Fruit fly (Drosophila melanogaster) whole organism, embryonic: ENCODE data around the gene CG15517.

ENCODE experiments used
- Abd-B ChIP-seq: fragments of 200-800 bp; sonication (Bioruptor generic); optimal IDR thresholded peaks from 2 replicates; lab custom pipeline; 2018; ENCODE audit warnings: missing biosample characterization, mild to moderate bottlenecking, missing genetic modification characterization, moderate library complexity
- Atf-2 ChIP-seq: fragments of 200-800 bp; sonication (Bioruptor generic); optimal IDR thresholded peaks from 2 replicates; lab custom pipeline; 2016; ENCODE audit warnings: missing biosample characterization, missing genetic modification characterization
- Atf6 ChIP-seq: fragments of 200-800 bp; sonication (Bioruptor generic); IDR thresholded peaks from 2 replicates; pipeline ENCODE4 v1.3.6; 2022; ENCODE audit warnings: missing biosample characterization, missing genetic modification characterization
- BtbVII ChIP-seq: fragments of 200-800 bp; sonication (Bioruptor generic); optimal IDR thresholded peaks from 3 replicates; lab custom pipeline; 2017; ENCODE audit warnings: missing biosample characterization, mild to moderate bottlenecking, missing genetic modification characterization
- Bteb2 ChIP-seq: fragments of 200-800 bp; sonication (Bioruptor generic); optimal IDR thresholded peaks from 2 replicates; lab custom pipeline; 2016; ENCODE audit warnings: missing biosample characterization, missing genetic modification characterization
- CG13287 ChIP-seq: fragments of 200-800 bp; sonication (Bioruptor generic); IDR thresholded peaks from 2 replicates; pipeline ENCODE4 v1.3.6; 2022; ENCODE audit warnings: missing biosample characterization, missing genetic modification characterization; ENCODE audit not compliant: partially characterized antibody
- CG13424 ChIP-seq: fragments of 200-800 bp; sonication (Bioruptor generic); optimal IDR thresholded peaks from 2 replicates; lab custom pipeline; 2019; ENCODE audit warnings: missing biosample characterization, mild to moderate bottlenecking, missing genetic modification characterization, moderate library complexity
- CG14050 ChIP-seq: fragments of 200-800 bp; sonication (Bioruptor generic); IDR thresholded peaks from 3 replicates; pipeline ENCODE4 v1.3.6; 2022; ENCODE audit warnings: missing biosample characterization, missing genetic modification characterization
- CG15073 ChIP-seq: fragments of 200-800 bp; sonication (Bioruptor generic); optimal IDR thresholded peaks from 2 replicates; lab custom pipeline; 2016; ENCODE audit warnings: missing biosample characterization, missing genetic modification characterization
- CG18764 ChIP-seq: fragments of 200-800 bp; sonication (Bioruptor generic); optimal IDR thresholded peaks from 3 replicates; lab custom pipeline; 2016; ENCODE audit warnings: missing biosample characterization, missing genetic modification characterization
- CG2116 ChIP-seq: fragments of 200-800 bp; sonication (Bioruptor generic); optimal IDR thresholded peaks from 3 replicates; lab custom pipeline; 2018; ENCODE audit warnings: missing biosample characterization, mild to moderate bottlenecking, missing genetic modification characterization
- CG3281 ChIP-seq: fragments of 200-800 bp; sonication (Bioruptor generic); optimal IDR thresholded peaks from 3 replicates; lab custom pipeline; 2017; ENCODE audit warnings: missing biosample characterization, mild to moderate bottlenecking, missing genetic modification characterization
- CG42726 ChIP-seq: fragments of 200-800 bp; sonication (Bioruptor generic); IDR thresholded peaks from 2 replicates; pipeline ENCODE4 v1.3.6; 2022; ENCODE audit warnings: missing biosample characterization, missing genetic modification characterization; ENCODE audit not compliant: partially characterized antibody
- CG4328 ChIP-seq: fragments of 200-800 bp; sonication (Bioruptor generic); optimal IDR thresholded peaks from 3 replicates; lab custom pipeline; 2017; ENCODE audit warnings: missing biosample characterization, missing genetic modification reagents, missing genetic modification characterization
- CG4820 ChIP-seq: fragments of 200-800 bp; sonication (Bioruptor generic); optimal IDR thresholded peaks from 3 replicates; lab custom pipeline; 2016; ENCODE audit warnings: missing biosample characterization, missing genetic modification characterization
- CG4854 ChIP-seq: fragments of 200-800 bp; sonication (Bioruptor generic); optimal IDR thresholded peaks from 2 replicates; lab custom pipeline; 2016; ENCODE audit warnings: missing biosample characterization, missing genetic modification characterization, inconsistent platforms
- CG7556 ChIP-seq: fragments of 200-800 bp; sonication (Bioruptor generic); optimal IDR thresholded peaks from 2 replicates; lab custom pipeline; 2017; ENCODE audit warnings: missing biosample characterization, mild to moderate bottlenecking, missing genetic modification characterization
- CG8924 ChIP-seq: fragments of 200-800 bp; optimal IDR thresholded peaks from 3 replicates; lab custom pipeline; 2019; ENCODE audit warnings: missing biosample characterization, mild to moderate bottlenecking, missing genetic modification characterization, moderate library complexity
- CG9817 ChIP-seq: fragments of 200-800 bp; sonication (Bioruptor generic); optimal IDR thresholded peaks from 2 replicates; lab custom pipeline; 2018; ENCODE audit warnings: missing biosample characterization, mild to moderate bottlenecking, missing genetic modification characterization, moderate library complexity
- CTCF ChIP-seq: fragments of 200-800 bp; sonication (Bioruptor generic); optimal IDR thresholded peaks from 2 replicates; lab custom pipeline; 2017; ENCODE audit warnings: missing biosample characterization, mild to moderate bottlenecking, missing genetic modification characterization, moderate library complexity
- Dek ChIP-seq: fragments of 200-800 bp; sonication (Bioruptor generic); optimal IDR thresholded peaks from 3 replicates; lab custom pipeline; 2019; ENCODE audit warnings: missing biosample characterization, mild to moderate bottlenecking, missing genetic modification characterization, moderate library complexity
- Drgx ChIP-seq: fragments of 200-800 bp; sonication (Bioruptor generic); IDR thresholded peaks from 2 replicates; pipeline ENCODE4 v1.3.6; 2022; ENCODE audit warnings: missing biosample characterization, missing genetic modification characterization
- Elba2 ChIP-seq: fragments of 200-800 bp; sonication (Bioruptor generic); optimal IDR thresholded peaks from 3 replicates; lab custom pipeline; 2016; ENCODE audit warnings: missing biosample characterization, missing genetic modification characterization
- Ets97D ChIP-seq: fragments of 200-800 bp; sonication (Bioruptor generic); optimal IDR thresholded peaks from 3 replicates; lab custom pipeline; 2016; ENCODE audit warnings: missing biosample characterization, missing genetic modification characterization
- Poxn ChIP-seq: fragments of 200-800 bp; sonication (Bioruptor generic); IDR thresholded peaks from 2 replicates; pipeline ENCODE4 v1.3.6; 2022; ENCODE audit warnings: missing biosample characterization, missing genetic modification characterization
- Stat92E ChIP-seq, 3 experiments: fragments of >200 bp in 2 of 3; fragments of 200-800 bp in 1 of 3; sonication (Bioruptor generic) in 1 of 3; optimal IDR thresholded peaks; 2 replicates each; lab custom pipeline; 2017 to 2019; ENCODE audit warnings: missing biosample characterization in 3 of 3, missing genetic modification characterization in 3 of 3, mild to moderate bottlenecking in 1 of 3, moderate library complexity in 1 of 3
- Usf ChIP-seq: fragments of 200-800 bp; sonication (Bioruptor generic); optimal IDR thresholded peaks from 2 replicates; lab custom pipeline; 2017; ENCODE audit warnings: missing genotype, missing biosample characterization, missing genetic modification characterization
- ab ChIP-seq: fragments of 200-800 bp; sonication (Bioruptor generic); optimal IDR thresholded peaks from 2 replicates; lab custom pipeline; 2016; ENCODE audit warnings: missing biosample characterization, missing genetic modification characterization
- ash1 ChIP-seq: fragments of 200-800 bp; sonication (Bioruptor generic); optimal IDR thresholded peaks from 2 replicates; lab custom pipeline; 2018; ENCODE audit warnings: missing biosample characterization, mild to moderate bottlenecking, missing genetic modification characterization
- dm ChIP-seq: fragments of 200-800 bp; sonication (Bioruptor generic); optimal IDR thresholded peaks from 3 replicates; lab custom pipeline; 2016; ENCODE audit warnings: missing biosample characterization, missing genetic modification characterization
- dpn ChIP-seq, 2 experiments: fragments of 200-800 bp; sonication (Bioruptor generic); optimal IDR thresholded peaks; 3 replicates each; lab custom pipeline; 2016; ENCODE audit warnings: missing biosample characterization in 2 of 2, missing genetic modification characterization in 2 of 2
- fd96Cb ChIP-seq: fragments of 200-800 bp; sonication (Bioruptor generic); optimal IDR thresholded peaks from 2 replicates; lab custom pipeline; 2018; ENCODE audit warnings: missing biosample characterization, mild to moderate bottlenecking, missing genetic modification characterization, moderate library complexity
- ftz-f1 ChIP-seq: fragments of 200-800 bp; sonication (Bioruptor generic); optimal IDR thresholded peaks from 2 replicates; lab custom pipeline; 2016; ENCODE audit warnings: missing biosample characterization, missing genetic modification characterization
- gem ChIP-seq: fragments of 200-800 bp; sonication (Bioruptor generic); optimal IDR thresholded peaks from 2 replicates; lab custom pipeline; 2019; ENCODE audit warnings: missing biosample characterization, mild to moderate bottlenecking, missing genetic modification characterization, moderate library complexity
- gfzf ChIP-seq: fragments of 200-800 bp; sonication (Bioruptor generic); optimal IDR thresholded peaks from 2 replicates; lab custom pipeline; 2016; ENCODE audit warnings: missing biosample characterization, mild to moderate bottlenecking, missing genetic modification characterization, moderate library complexity
- grau ChIP-seq: fragments of 200-800 bp; optimal IDR thresholded peaks from 3 replicates; lab custom pipeline; 2019; ENCODE audit warnings: missing biosample characterization, mild to moderate bottlenecking, missing genetic modification characterization, moderate library complexity
- gsb ChIP-seq: fragments of 200-800 bp; sonication (Bioruptor generic); IDR thresholded peaks from 2 replicates; pipeline ENCODE4 v1.3.6; 2022; ENCODE audit warnings: missing biosample characterization, missing genetic modification characterization
- hkb ChIP-seq, 2 experiments: fragments of 200-800 bp in 1 of 2; fragments of >200 bp in 1 of 2; sonication (Bioruptor generic) in 1 of 2; IDR thresholded peaks in 1 of 2; optimal IDR thresholded peaks in 1 of 2; 2 replicates each; pipeline versions ENCODE4 v1.3.6 to Lab custom; 2017 to 2022; ENCODE audit warnings: missing biosample characterization in 1 of 2, missing genetic modification characterization in 1 of 2
- lab ChIP-seq: fragments of 200-800 bp; sonication (Bioruptor generic); optimal IDR thresholded peaks from 3 replicates; lab custom pipeline; 2017; ENCODE audit warnings: missing biosample characterization, missing genetic modification characterization, mild to moderate bottlenecking, moderate library complexity, missing genetic modification reagents
- lbe ChIP-seq: fragments of 200-800 bp; sonication (Bioruptor generic); optimal IDR thresholded peaks from 2 replicates; lab custom pipeline; 2016; ENCODE audit warnings: missing biosample characterization, mild to moderate bottlenecking, missing genetic modification characterization
- otp ChIP-seq: fragments of 200-800 bp; sonication (Bioruptor generic); IDR thresholded peaks from 3 replicates; pipeline ENCODE4, ENCODE4 v1.3.6; 2022; ENCODE audit warnings: missing biosample characterization, missing genetic modification characterization
- p53 ChIP-seq: fragments of 200-800 bp; sonication (Bioruptor generic); optimal IDR thresholded peaks from 2 replicates; lab custom pipeline; 2016; ENCODE audit warnings: missing biosample characterization, missing genetic modification characterization
- pho ChIP-seq: fragments of 200-800 bp; sonication (Bioruptor generic); optimal IDR thresholded peaks from 2 replicates; lab custom pipeline; 2016; ENCODE audit warnings: missing biosample characterization, missing genetic modification characterization
- sisA ChIP-seq: fragments of 200-800 bp; sonication (Bioruptor generic); IDR thresholded peaks from 2 replicates; pipeline ENCODE4 v1.3.6; 2022; ENCODE audit warnings: missing biosample characterization, missing genetic modification characterization
- sqz ChIP-seq: fragments of 200-800 bp; sonication (Bioruptor generic); optimal IDR thresholded peaks from 3 replicates; lab custom pipeline; 2018; ENCODE audit warnings: missing biosample characterization, mild to moderate bottlenecking, missing genetic modification characterization
- tna ChIP-seq: fragments of 200-800 bp; sonication (Bioruptor generic); IDR thresholded peaks from 2 replicates; pipeline ENCODE4 v1.3.6; 2022; ENCODE audit warnings: missing biosample characterization, missing genetic modification characterization; ENCODE audit not compliant: partially characterized antibody
- twi ChIP-seq: fragments of 200-800 bp; optimal IDR thresholded peaks from 2 replicates; lab custom pipeline; 2019; ENCODE audit warnings: missing biosample characterization, mild to moderate bottlenecking, missing genetic modification characterization, moderate library complexity
- usp ChIP-seq: fragments of >200 bp; optimal IDR thresholded peaks from 2 replicates; lab custom pipeline; 2017; ENCODE audit warnings: missing biosample characterization, missing genetic modification characterization
- vvl ChIP-seq: fragments of 200-800 bp; sonication (Bioruptor generic); IDR thresholded peaks from 2 replicates; pipeline ENCODE4 v1.3.6; 2022; ENCODE audit warnings: missing biosample characterization, missing genetic modification characterization

CG15517 gene

dm6 chr3R:29861432-29862249 lies 42.0 kb downstream of the CG15517 start, which contains the start of the genes CG15514 and RpS8 (continued):
- TF ChIP-seq CG14050 (GFP tag; lab: Robert Waterston, UW), result no peak
- peak; percentile 7; the same call in 1 of the 2 replicates for TF ChIP-seq sisA
- no peak for TF ChIP-seq Atf-2 (GFP tag; lab: Kevin White, UChicago)
- peak; percentile 72 for TF ChIP-seq CG13424 (tag; lab: Kevin White, UChicago)
- no peak for TF ChIP-seq ab (GFP tag; lab: Kevin White, UChicago)
- TF ChIP-seq CG2116 (GFP tag; lab: Kevin White, UChicago), result peak; percentile 71
- TF ChIP-seq BtbVII (GFP tag; lab: Kevin White, UChicago), result peak; percentile 45
- no peak for TF ChIP-seq usp
- TF ChIP-seq CG8924 (tag; lab: Kevin White, UChicago), result peak; percentile 81
- TF ChIP-seq p53, result peak; percentile 25
- TF ChIP-seq pho (GFP tag; lab: Kevin White, UChicago), result peak; percentile 6
- TF ChIP-seq CG4854 (GFP tag; lab: Kevin White, UChicago), result peak; percentile 24
- TF ChIP-seq grau, result peak; percentile 64
- no peak for TF ChIP-seq Stat92E (GFP tag; optimal IDR thresholded peaks at IDR 0.05; lab: Kevin White, UChicago)
- TF ChIP-seq CG3281, result peak; percentile 57
- TF ChIP-seq CG13287 (GFP tag; lab: Robert Waterston, UW), result no peak
- TF ChIP-seq gsb (GFP tag; lab: Robert Waterston, UW), result no peak
- peak; percentile 99 for TF ChIP-seq dm (GFP tag; lab: Kevin White, UChicago)
- TF ChIP-seq CG42726 (GFP tag; lab: Robert Waterston, UW), result no peak
- TF ChIP-seq Abd-B, result no peak
- no peak for TF ChIP-seq Drgx (GFP tag; lab: Robert Waterston, UW)
- no peak for TF ChIP-seq sqz (GFP tag; lab: Kevin White, UChicago)
- TF ChIP-seq fd96Cb (tag; lab: Kevin White, UChicago), result peak; percentile 42
- no peak for TF ChIP-seq tna
- peak; percentile 45 for TF ChIP-seq Dek (tag; lab: Kevin White, UChicago)
- TF ChIP-seq hkb (optimal IDR thresholded peaks at IDR 0.05; lab: Kevin White, UChicago), result peak; percentile 77
- peak; percentile 11; the same call in 1 of the 2 replicates for TF ChIP-seq hkb (GFP tag; IDR thresholded peaks at IDR 0.05; lab: Robert Waterston, UW)
- TF ChIP-seq CG9817 (tag; lab: Kevin White, UChicago), result peak; percentile 63
- TF ChIP-seq Ets97D (GFP tag; lab: Kevin White, UChicago), result peak; percentile 97
- no peak for TF ChIP-seq ftz-f1 (GFP tag; lab: Kevin White, UChicago)
- TF ChIP-seq Usf, result peak; percentile 8
- TF ChIP-seq twi, result peak; percentile 39
- no peak for TF ChIP-seq Bteb2 (GFP tag; lab: Kevin White, UChicago)
- TF ChIP-seq CG4820 (GFP tag; lab: Kevin White, UChicago), result peak; percentile 21
- TF ChIP-seq Elba2 (GFP tag; lab: Kevin White, UChicago), result peak; percentile 50
- peak; percentile 36 to 52 for TF ChIP-seq dpn (GFP tag; optimal IDR thresholded peaks at IDR 0.05; lab: Kevin White, UChicago)
- TF ChIP-seq CG18764 (GFP tag; lab: Kevin White, UChicago), result peak; percentile 18
- TF ChIP-seq lbe (GFP tag; lab: Kevin White, UChicago), result no peak
- TF ChIP-seq gem, result no peak
- TF ChIP-seq CG7556, result peak; percentile 60
- TF ChIP-seq CTCF (GFP tag; lab: Kevin White, UChicago), result peak; percentile 3
- peak; percentile 65 for TF ChIP-seq Atf6
- TF ChIP-seq otp (GFP tag; lab: Robert Waterston, UW), result 0 out of 3 replicates have a peak, but pooled peaks have one; percentile 30
- peak; percentile 31 for TF ChIP-seq ash1
- no peak for TF ChIP-seq Poxn (GFP tag; lab: Robert Waterston, UW)
- TF ChIP-seq vvl (GFP tag; lab: Robert Waterston, UW), result peak; percentile 55; the same call in 1 of the 2 replicates
- TF ChIP-seq CG15073 (GFP tag; lab: Kevin White, UChicago), result no peak
- TF ChIP-seq gfzf, result peak; percentile 74
- peak; percentile 72 for TF ChIP-seq CG4328 (GFP tag; lab: Kevin White, UChicago)
- TF ChIP-seq lab (GFP tag; lab: Kevin White, UChicago), result peak; percentile 84
